Worm (Caenorhabditis elegans): ENCODE data around the gene C18D11.9.

ce11 chrIII:11822407-11822806, 13.5 kb downstream of the C18D11.9 start, which contains the start of gene maa-1:
- no peak for TF ChIP-seq cog-1 (tag; optimal IDR thresholded peaks at IDR 0.05)
- TF ChIP-seq med-1 (GFP tag; optimal IDR thresholded peaks at IDR 0.05; ENCODE audit: insufficient read depth) = no peak

All from whole organism, midembryonic.